Worm (Caenorhabditis elegans): Measurements from ENCODE around the gene R07E5.7.

Gene R07E5.7

ce11 chrIII:4378600-4379293 is 40.2 kb downstream of the R07E5.7 start (continued):
- TF ChIP-seq zip-11 (GFP tag; IDR thresholded peaks at IDR 0.05) (peak; percentile 46; the same call in 1 of the 2 replicates), lin-38 (GFP tag; IDR thresholded peaks at IDR 0.05) (peak; percentile 72), lim-7 (GFP tag; IDR thresholded peaks at IDR 0.05) (peak; percentile 65), lin-1 (GFP tag; IDR thresholded peaks at IDR 0.05) (peak; percentile 63), php-3 (GFP tag; IDR thresholded peaks at IDR 0.05) (peak; percentile 48), mep-1 (tag; optimal IDR thresholded peaks at IDR 0.05) (peak; percentile 72), zip-2 (tag; optimal IDR thresholded peaks at IDR 0.05) (peak; percentile 45), snpc-1.2 (GFP tag; IDR thresholded peaks at IDR 0.05) (peak; percentile 30; the same call in 1 of the 2 replicates), spr-3 (GFP tag; optimal IDR thresholded peaks at IDR 0.05) (peak; percentile 44), mes-2 (tag; optimal IDR thresholded peaks at IDR 0.05; ENCODE audit: poor library complexity, severe bottlenecking) (peak; percentile 62), fkh-10 (GFP tag; optimal IDR thresholded peaks at IDR 0.05) (peak; percentile 4), arid-1 (GFP tag; conservative IDR thresholded peaks at IDR 0.05) (peak; percentile 68), ZK337.2 (GFP tag; IDR thresholded peaks at IDR 0.05) (peak; percentile 70; the same call in 1 of the 2 replicates), hlh-11 (tag; optimal IDR thresholded peaks at IDR 0.05) (peak; percentile 78), tra-1 (GFP tag; IDR thresholded peaks at IDR 0.05) (peak; percentile 64), set-16 (GFP tag; IDR thresholded peaks at IDR 0.05) (peak; percentile 91), madf-5 (GFP tag; IDR thresholded peaks at IDR 0.05) (peak; percentile 46 to 62; a peak in 1 of 4 replicates), mxl-2 (GFP tag; conservative IDR thresholded peaks at IDR 0.05) (0 out of 2 replicates have a peak, but pooled peaks have one; percentile 56), ceh-44 (GFP tag; IDR thresholded peaks at IDR 0.05) (peak; percentile 37; the same call in 1 of the 2 replicates), daf-16 (GFP tag; optimal IDR thresholded peaks at IDR 0.05) (peak in 1 of 2 experiments; percentile 48), daf-16 (tag; optimal IDR thresholded peaks at IDR 0.05) (peak; percentile 40)

ce11 chrIII:4374854-4375253 is 44.1 kb downstream of the R07E5.7 start, which contains the start of gene pals-26:
Gene pals-26 (plus strand): TSS chrIII:4375154.
- no peak for TF ChIP-seq spr-1 (tag; optimal IDR thresholded peaks at IDR 0.05)
- no peak for TF ChIP-seq T20F7.1 (GFP tag; optimal IDR thresholded peaks at IDR 0.05)
- no peak for TF ChIP-seq nhr-42 (GFP tag; IDR thresholded peaks at IDR 0.05)
- no peak for TF ChIP-seq cey-2 (tag; optimal IDR thresholded peaks at IDR 0.05; ENCODE audit: borderline replicate concordance, insufficient read depth)
- no peak for TF ChIP-seq Y75B8A.6 (GFP tag; IDR thresholded peaks at IDR 0.05)
- TF ChIP-seq zag-1 (tag; optimal IDR thresholded peaks at IDR 0.05) = no peak
- TF ChIP-seq F26F4.8 (GFP tag; conservative IDR thresholded peaks at IDR 0.05) = no peak
- no peak for TF ChIP-seq F49E8.2 (tag; optimal IDR thresholded peaks at IDR 0.05; ENCODE audit: borderline replicate concordance)
- TF ChIP-seq nhr-41 (GFP tag; IDR thresholded peaks at IDR 0.05) = no peak
- TF ChIP-seq mxl-2 (GFP tag; conservative IDR thresholded peaks at IDR 0.05) = no peak
- TF ChIP-seq lin-15B (tag; optimal IDR thresholded peaks at IDR 0.05) = no peak
- no peak for TF ChIP-seq T26A8.4 (GFP tag; IDR thresholded peaks at IDR 0.05)
- TF ChIP-seq snpc-4 (tag; optimal IDR thresholded peaks at IDR 0.05) = no peak
- no peak for TF ChIP-seq tra-1 (GFP tag; IDR thresholded peaks at IDR 0.05)
- no peak for TF ChIP-seq lsy-2 (tag; optimal IDR thresholded peaks at IDR 0.05)
- no peak for TF ChIP-seq daf-16 (GFP tag; optimal IDR thresholded peaks at IDR 0.05)
- no peak for TF ChIP-seq daf-16 (tag; optimal IDR thresholded peaks at IDR 0.05)
- no peak for TF ChIP-seq zfp-3 (GFP tag; conservative IDR thresholded peaks at IDR 0.05)
- TF ChIP-seq pha-4 (GFP tag; IDR thresholded peaks at IDR 0.05) = no peak
- TF ChIP-seq pha-4 (tag; optimal IDR thresholded peaks at IDR 0.05) = no peak
- TF ChIP-seq nhr-76 (tag; optimal IDR thresholded peaks at IDR 0.05) = no peak
- no peak for TF ChIP-seq zip-2 (tag; optimal IDR thresholded peaks at IDR 0.05)
